Worm (Caenorhabditis elegans): ENCODE data around the gene R186.8.

DNA sequence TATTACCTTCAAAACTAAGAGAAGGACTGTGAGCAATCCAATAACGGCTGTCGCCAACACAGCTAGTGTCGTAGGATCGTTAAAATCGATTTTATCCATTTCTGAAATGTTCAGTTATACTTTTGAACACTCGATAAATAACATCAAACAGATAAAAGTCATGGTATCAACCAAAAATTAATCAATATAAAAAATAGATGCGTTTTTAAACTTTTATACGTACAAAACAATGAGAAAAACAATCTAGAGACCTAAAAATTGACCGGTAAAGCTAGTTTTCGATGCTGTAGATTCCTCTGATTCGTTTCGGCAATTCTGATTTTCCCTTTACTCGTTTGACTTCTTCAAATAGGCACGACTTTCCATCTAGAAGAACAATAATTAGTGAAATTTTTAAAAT is 672 bp downstream of the R186.8 start, which contains the start of gene R186.3:
- TF ChIP-seq lin-13 (GFP tag; optimal IDR thresholded peaks at IDR 0.05) (no peak), egl-27 (tag; optimal IDR thresholded peaks at IDR 0.05) (no peak), elt-3 (tag; optimal IDR thresholded peaks at IDR 0.05) (no peak), nhr-237 (tag; optimal IDR thresholded peaks at IDR 0.05) (no peak), snpc-4 (tag; optimal IDR thresholded peaks at IDR 0.05) (no peak), nhr-11 (tag; optimal IDR thresholded peaks at IDR 0.05) (no peak), aly-2 (tag; optimal IDR thresholded peaks at IDR 0.05) (no peak), ztf-4 (tag; optimal IDR thresholded peaks at IDR 0.05) (no peak)

Measured in whole organism, L2 larva.